Fruit fly (Drosophila melanogaster) whole organism: ENCODE results near the gene CG9970.

ENCODE experiments used
- CG8478 ChIP-seq: fragments of >200 bp; optimal IDR thresholded peaks from 2 replicates; lab custom pipeline; 2018; ENCODE audit warnings: inconsistent platforms
- Dll ChIP-seq: fragments of >200 bp; optimal IDR thresholded peaks from 2 replicates; lab custom pipeline; 2017
- EcR ChIP-seq, 2 experiments: fragments of >200 bp; optimal IDR thresholded peaks; 2 replicates each; lab custom pipeline; 2017; ENCODE audit warnings: missing biosample characterization in 2 of 2, missing genetic modification characterization in 2 of 2, missing genetic modification reagents in 2 of 2
- psq ChIP-seq: fragments of >200 bp; optimal IDR thresholded peaks from 2 replicates; lab custom pipeline; 2017
- usp ChIP-seq: fragments of >200 bp; optimal IDR thresholded peaks from 2 replicates; lab custom pipeline; 2017; ENCODE audit warnings: missing biosample characterization, missing genetic modification characterization, mixed read lengths

DNA sequence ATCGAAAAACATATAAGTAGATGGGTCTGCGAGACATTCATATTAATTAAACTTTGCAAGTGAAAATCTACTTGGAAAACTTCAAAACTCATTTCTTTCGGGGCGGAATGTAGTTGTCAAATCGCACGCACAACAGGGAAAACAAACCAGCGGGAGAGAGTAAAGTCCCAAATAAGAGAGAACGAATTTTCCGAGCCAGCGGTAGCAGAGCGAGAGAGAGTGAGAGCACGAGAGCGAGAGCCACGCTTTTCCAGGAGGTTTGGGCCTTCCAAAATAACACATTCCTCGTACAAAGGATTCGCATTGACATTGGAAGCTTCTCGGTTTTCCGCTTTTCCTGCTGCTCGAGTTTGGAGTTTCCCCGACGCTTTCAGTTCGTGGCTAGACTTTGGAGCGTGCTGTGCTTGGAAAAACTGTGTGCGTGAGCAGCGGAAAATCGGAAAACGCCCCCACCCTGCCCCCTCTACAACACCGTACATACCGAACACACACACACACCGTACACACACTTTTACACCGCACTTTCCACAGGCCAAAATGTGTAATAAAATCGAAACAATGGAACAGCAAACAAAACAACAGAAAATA is 20.0 kb downstream of the CG9970 start:
- TF ChIP-seq psq (no peak), CG8478 (no peak), EcR (GFP tag; optimal IDR thresholded peaks at IDR 0.05; lab: Kevin White, UChicago) (no peak), Dll (lab: Kevin White, UChicago) (no peak), usp (GFP tag; lab: Kevin White, UChicago) (no peak)
